Fruit fly (Drosophila melanogaster): ENCODE measurements around the gene CG16711.

The CG16711 gene

DNA sequence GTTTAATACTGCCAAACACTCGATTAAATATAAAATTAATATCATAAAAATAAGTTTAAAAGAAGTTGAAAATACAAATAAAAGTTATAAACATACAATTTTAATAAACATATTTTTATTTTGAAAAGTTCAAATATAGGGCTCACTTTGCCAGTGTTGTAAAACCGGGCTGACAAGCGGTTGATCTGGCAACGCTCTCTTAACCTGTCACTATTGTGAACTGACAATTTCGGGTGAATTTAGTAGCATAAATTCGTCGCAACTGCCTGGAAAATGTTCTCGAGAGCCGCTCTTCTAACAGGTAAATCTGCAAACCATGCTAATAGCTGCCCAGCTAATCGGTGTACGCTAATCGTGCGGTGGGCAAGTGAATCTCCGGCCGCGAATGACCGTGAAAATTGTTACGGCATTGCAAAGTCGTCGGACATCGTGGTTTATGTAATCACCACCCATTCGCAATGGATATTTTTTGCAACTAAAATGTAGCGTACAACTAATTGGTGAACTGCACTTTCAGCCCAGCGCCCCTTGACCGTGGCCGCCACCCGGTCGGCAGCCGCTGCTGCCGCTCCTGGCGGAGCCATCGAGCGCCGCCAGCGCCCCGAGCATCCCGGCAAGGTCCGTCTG is 25.8 kb downstream of the CG16711 start, which contains the start of gene ATPsynB (continued):
- TF ChIP-seq CG1792 (GFP tag; optimal IDR thresholded peaks at IDR 0.05) (no peak), hth (optimal IDR thresholded peaks at IDR 0.05) (no peak), CTCF (GFP tag; optimal IDR thresholded peaks at IDR 0.05) (peak; percentile 46), Dfd (GFP tag; optimal IDR thresholded peaks at IDR 0.05) (no peak), ken (GFP tag; IDR thresholded peaks at IDR 0.05) (no peak), Fer1 (GFP tag; optimal IDR thresholded peaks at IDR 0.05) (peak; percentile 31), bab2 (GFP tag; optimal IDR thresholded peaks at IDR 0.05) (no peak), CG10366 (GFP tag; IDR thresholded peaks at IDR 0.05) (no peak), CG5953 (GFP tag; IDR thresholded peaks at IDR 0.05) (no peak), kah (GFP tag; optimal IDR thresholded peaks at IDR 0.05) (no peak), crc (GFP tag; optimal IDR thresholded peaks at IDR 0.05) (no peak), CG18476 (GFP tag; optimal IDR thresholded peaks at IDR 0.05) (no peak), Chrac-16 (GFP tag; optimal IDR thresholded peaks at IDR 0.05) (peak; percentile 9), bowl (GFP tag; IDR thresholded peaks at IDR 0.05) (no peak), gro (GFP tag; optimal IDR thresholded peaks at IDR 0.05) (peak; percentile 19), ci (GFP tag; IDR thresholded peaks at IDR 0.05) (0 out of 3 replicates have a peak, but pooled peaks have one; percentile 34), exex (tag; optimal IDR thresholded peaks at IDR 0.05) (no peak), Dbx (GFP tag; IDR thresholded peaks at IDR 0.05) (no peak), Sry-δ (GFP tag; optimal IDR thresholded peaks at IDR 0.05) (peak; percentile 25), CG2889 (GFP tag; IDR thresholded peaks at IDR 0.05) (no peak), CG14014 (GFP tag; IDR thresholded peaks at IDR 0.05) (no peak), CG17186 (GFP tag; optimal IDR thresholded peaks at IDR 0.05) (peak; percentile 51), bigmax (GFP tag; optimal IDR thresholded peaks at IDR 0.05) (peak; percentile 70), jigr1 (GFP tag; IDR thresholded peaks at IDR 0.05) (no peak), Rx (GFP tag; IDR thresholded peaks at IDR 0.05) (no peak), zfh2 (GFP tag; optimal IDR thresholded peaks at IDR 0.05) (peak; percentile 41), Asciz (GFP tag; optimal IDR thresholded peaks at IDR 0.05) (no peak), pros (GFP tag; optimal IDR thresholded peaks at IDR 0.05) (no peak), gt (GFP tag; IDR thresholded peaks at IDR 0.05) (no peak), tap (tag; optimal IDR thresholded peaks at IDR 0.05) (no peak), sob (GFP tag; IDR thresholded peaks at IDR 0.05) (peak; percentile 59; the same call in 1 of the 2 replicates), Stat92E (GFP tag; optimal IDR thresholded peaks at IDR 0.05) (peak in 1 of 3 experiments; percentile 60), toy (GFP tag; IDR thresholded peaks at IDR 0.05) (no peak), pb (GFP tag; optimal IDR thresholded peaks at IDR 0.05) (no peak), pum (GFP tag; optimal IDR thresholded peaks at IDR 0.05) (no peak), CG11723 (GFP tag; optimal IDR thresholded peaks at IDR 0.05) (no peak), Med (GFP tag) (peak; percentile 89), CG12155 (GFP tag; optimal IDR thresholded peaks at IDR 0.05) (peak; percentile 39), CG6689 (GFP tag; IDR thresholded peaks at IDR 0.05) (no peak), lmd (GFP tag; IDR thresholded peaks at IDR 0.05) (no peak), seq (GFP tag; IDR thresholded peaks at IDR 0.05) (no peak), Nf-YA (GFP tag; IDR thresholded peaks at IDR 0.05) (no peak), scrt (GFP tag; optimal IDR thresholded peaks at IDR 0.05) (no peak), CG16813 (GFP tag; IDR thresholded peaks at IDR 0.05; ENCODE audit: partially characterized antibody) (no peak), Hmr (GFP tag; optimal IDR thresholded peaks at IDR 0.05) (no peak), maf-S (GFP tag; optimal IDR thresholded peaks at IDR 0.05) (no peak), CG10431 (GFP tag; optimal IDR thresholded peaks at IDR 0.05) (no peak), CG4707 (GFP tag; optimal IDR thresholded peaks at IDR 0.05) (no peak), CG12104 (GFP tag; optimal IDR thresholded peaks at IDR 0.05) (no peak), Atf3 (GFP tag; optimal IDR thresholded peaks at IDR 0.05) (no peak), Ptx1 (GFP tag; IDR thresholded peaks at IDR 0.05) (no peak), fd64A (GFP tag; optimal IDR thresholded peaks at IDR 0.05) (no peak), h (optimal IDR thresholded peaks at IDR 0.05) (no peak)

All from whole organism, embryonic.